Fruit fly (Drosophila melanogaster) whole organism, embryonic: ENCODE results near the gene CG12948.

Source experiments
- Adf1 ChIP-seq: fragments of 200-800 bp; sonication (Bioruptor generic); IDR thresholded peaks from 2 replicates; pipeline ENCODE4 v1.3.6; 2022; ENCODE audit warnings: missing biosample characterization, missing genetic modification characterization
- Blimp-1 ChIP-seq: fragments of 200-800 bp; sonication (Bioruptor generic); optimal IDR thresholded peaks from 3 replicates; lab custom pipeline; 2018; ENCODE audit warnings: missing biosample characterization, missing genetic modification characterization, mild to moderate bottlenecking, moderate library complexity, missing genetic modification reagents
- BtbVII ChIP-seq: fragments of 200-800 bp; sonication (Bioruptor generic); optimal IDR thresholded peaks from 3 replicates; lab custom pipeline; 2017; ENCODE audit warnings: missing biosample characterization, mild to moderate bottlenecking, missing genetic modification characterization
- CG10147 ChIP-seq: fragments of 200-800 bp; sonication (Bioruptor generic); optimal IDR thresholded peaks from 2 replicates; lab custom pipeline; 2019; ENCODE audit warnings: missing biosample characterization, mild to moderate bottlenecking, missing genetic modification characterization, moderate library complexity
- CG10654 ChIP-seq: fragments of 200-800 bp; sonication (Bioruptor generic); optimal IDR thresholded peaks from 2 replicates; lab custom pipeline; 2016; ENCODE audit warnings: missing biosample characterization, missing genetic modification characterization
- CG13287 ChIP-seq: fragments of 200-800 bp; sonication (Bioruptor generic); IDR thresholded peaks from 2 replicates; pipeline ENCODE4 v1.3.6; 2022; ENCODE audit warnings: missing biosample characterization, missing genetic modification characterization; ENCODE audit not compliant: partially characterized antibody
- CG13894 ChIP-seq: fragments of 200-800 bp; sonication (Bioruptor generic); optimal IDR thresholded peaks from 3 replicates; lab custom pipeline; 2018; ENCODE audit warnings: missing biosample characterization, mild to moderate bottlenecking, missing genetic modification characterization, moderate library complexity
- CG15269 ChIP-seq: fragments of 200-800 bp; sonication (Bioruptor generic); optimal IDR thresholded peaks from 2 replicates; lab custom pipeline; 2018; ENCODE audit warnings: missing biosample characterization, mild to moderate bottlenecking, missing genetic modification characterization, moderate library complexity
- CG15514 ChIP-seq: fragments of 200-800 bp; sonication (Bioruptor generic); optimal IDR thresholded peaks from 3 replicates; lab custom pipeline; 2017; ENCODE audit warnings: missing biosample characterization, missing genetic modification characterization, mild to moderate bottlenecking, moderate library complexity, missing genetic modification reagents
- CG15601 ChIP-seq: fragments of 200-800 bp; sonication (Bioruptor generic); optimal IDR thresholded peaks from 3 replicates; lab custom pipeline; 2019; ENCODE audit warnings: missing biosample characterization, mild to moderate bottlenecking, missing genetic modification characterization, moderate library complexity
- CG17385 ChIP-seq: fragments of 200-800 bp; sonication (Bioruptor generic); optimal IDR thresholded peaks from 3 replicates; lab custom pipeline; 2018; ENCODE audit warnings: missing biosample characterization, mild to moderate bottlenecking, missing genetic modification characterization
- CG17829 ChIP-seq: fragments of 200-800 bp; optimal IDR thresholded peaks from 2 replicates; lab custom pipeline; 2019; ENCODE audit warnings: missing biosample characterization, mild to moderate bottlenecking, missing genetic modification characterization, moderate library complexity
- CG18011 ChIP-seq: fragments of 200-800 bp; sonication (Bioruptor generic); optimal IDR thresholded peaks from 2 replicates; lab custom pipeline; 2017; ENCODE audit warnings: missing biosample characterization, missing genetic modification characterization, mild to moderate bottlenecking, moderate library complexity, missing genotype
- CG2678 ChIP-seq: fragments of 200-800 bp; sonication (Bioruptor generic); optimal IDR thresholded peaks from 3 replicates; lab custom pipeline; 2019; ENCODE audit warnings: missing biosample characterization, mild to moderate bottlenecking, missing genetic modification characterization, moderate library complexity
- CG30020 ChIP-seq: fragments of 200-800 bp; optimal IDR thresholded peaks from 2 replicates; lab custom pipeline; 2019; ENCODE audit warnings: missing biosample characterization, mild to moderate bottlenecking, missing genetic modification characterization, moderate library complexity
- CG3838 ChIP-seq: fragments of 200-800 bp; sonication (Bioruptor generic); optimal IDR thresholded peaks from 3 replicates; lab custom pipeline; 2016; ENCODE audit warnings: missing biosample characterization, missing genetic modification characterization
- CG4707 ChIP-seq: fragments of 200-800 bp; sonication (Bioruptor generic); optimal IDR thresholded peaks from 2 replicates; lab custom pipeline; 2018; ENCODE audit warnings: missing biosample characterization, mild to moderate bottlenecking, missing genetic modification characterization, moderate library complexity
- CG6689 ChIP-seq: fragments of 200-800 bp; sonication (Bioruptor generic); IDR thresholded peaks from 2 replicates; pipeline ENCODE4 v1.3.6; 2022; ENCODE audit warnings: missing biosample characterization, missing genetic modification characterization
- CG7745 ChIP-seq: fragments of 200-800 bp; sonication (Bioruptor generic); optimal IDR thresholded peaks from 2 replicates; lab custom pipeline; 2018; ENCODE audit warnings: missing biosample characterization, mild to moderate bottlenecking, missing genetic modification characterization, moderate library complexity
- CG9609 ChIP-seq: fragments of 200-800 bp; sonication (Bioruptor generic); optimal IDR thresholded peaks from 3 replicates; lab custom pipeline; 2016; ENCODE audit warnings: missing biosample characterization, missing genetic modification characterization
- Doc3 ChIP-seq: fragments of 200-800 bp; sonication (Bioruptor generic); IDR thresholded peaks from 3 replicates; pipeline ENCODE4 v1.3.6; 2022; ENCODE audit warnings: missing biosample characterization, missing genetic modification characterization; ENCODE audit not compliant: partially characterized antibody
- Dp ChIP-seq: fragments of 200-800 bp; sonication (Bioruptor generic); optimal IDR thresholded peaks from 2 replicates; lab custom pipeline; 2018; ENCODE audit warnings: missing biosample characterization, mild to moderate bottlenecking, missing genetic modification characterization, moderate library complexity
- Elba2 ChIP-seq: fragments of 200-800 bp; sonication (Bioruptor generic); optimal IDR thresholded peaks from 3 replicates; lab custom pipeline; 2016; ENCODE audit warnings: missing biosample characterization, missing genetic modification characterization
- MBD-R2 ChIP-seq: fragments of 200-800 bp; sonication (Bioruptor generic); IDR thresholded peaks from 2 replicates; pipeline ENCODE4 v1.3.6; 2022; ENCODE audit warnings: missing biosample characterization, missing genetic modification characterization
- Max ChIP-seq: fragments of 200-800 bp; sonication (Bioruptor generic); optimal IDR thresholded peaks from 2 replicates; lab custom pipeline; 2016; ENCODE audit warnings: missing biosample characterization, mild to moderate bottlenecking, missing genetic modification characterization
- Mes4 ChIP-seq: fragments of 200-800 bp; sonication (Bioruptor generic); optimal IDR thresholded peaks from 2 replicates; lab custom pipeline; 2016; ENCODE audit warnings: missing biosample characterization, missing genetic modification characterization
- Neu2 ChIP-seq: fragments of 200-800 bp; sonication (Bioruptor generic); optimal IDR thresholded peaks from 3 replicates; lab custom pipeline; 2016; ENCODE audit warnings: missing biosample characterization, missing genetic modification characterization, borderline replicate concordance
- Stat92E ChIP-seq, 3 experiments: fragments of >200 bp in 2 of 3; fragments of 200-800 bp in 1 of 3; sonication (Bioruptor generic) in 1 of 3; optimal IDR thresholded peaks; 2 replicates each; lab custom pipeline; 2017 to 2019; ENCODE audit warnings: missing biosample characterization in 3 of 3, missing genetic modification characterization in 3 of 3, mild to moderate bottlenecking in 1 of 3, moderate library complexity in 1 of 3
- ac ChIP-seq: fragments of 200-800 bp; sonication (Bioruptor generic); optimal IDR thresholded peaks from 3 replicates; lab custom pipeline; 2017; ENCODE audit warnings: missing biosample characterization, mild to moderate bottlenecking, missing genetic modification characterization
- ap ChIP-seq: fragments of 200-800 bp; sonication (Bioruptor generic); IDR thresholded peaks from 2 replicates; pipeline ENCODE4 v1.3.6; 2022; ENCODE audit warnings: missing biosample characterization, missing genetic modification characterization
- ash1 ChIP-seq: fragments of 200-800 bp; sonication (Bioruptor generic); optimal IDR thresholded peaks from 2 replicates; lab custom pipeline; 2018; ENCODE audit warnings: missing biosample characterization, mild to moderate bottlenecking, missing genetic modification characterization
- bigmax ChIP-seq: fragments of 200-800 bp; sonication (Bioruptor generic); optimal IDR thresholded peaks from 2 replicates; lab custom pipeline; 2018; ENCODE audit warnings: missing biosample characterization, mild to moderate bottlenecking, missing genetic modification characterization
- crol ChIP-seq: fragments of 200-800 bp; sonication (Bioruptor generic); IDR thresholded peaks from 2 replicates; pipeline ENCODE4 v1.3.6; 2022; ENCODE audit warnings: missing biosample characterization, missing genetic modification characterization
- dati ChIP-seq: fragments of 200-800 bp; sonication (Bioruptor generic); IDR thresholded peaks from 2 replicates; pipeline ENCODE4 v1.3.6; 2022; ENCODE audit warnings: missing biosample characterization, missing genetic modification characterization
- fd102C ChIP-seq: fragments of 200-800 bp; sonication (Bioruptor generic); optimal IDR thresholded peaks from 2 replicates; lab custom pipeline; 2018; ENCODE audit warnings: missing biosample characterization, mild to moderate bottlenecking, missing genetic modification characterization, moderate library complexity
- gce ChIP-seq: fragments of 200-800 bp; sonication (Bioruptor generic); IDR thresholded peaks from 3 replicates; pipeline ENCODE4 v1.3.6; 2022; ENCODE audit warnings: missing biosample characterization, missing genetic modification characterization
- gro ChIP-seq: fragments of 200-800 bp; sonication (Bioruptor generic); optimal IDR thresholded peaks from 2 replicates; lab custom pipeline; 2016; ENCODE audit warnings: missing biosample characterization, missing genetic modification characterization
- hb ChIP-seq: fragments of 200-800 bp; sonication (Bioruptor generic); IDR thresholded peaks from 3 replicates; pipeline ENCODE4 v1.3.6; 2022; ENCODE audit warnings: missing biosample characterization, missing genetic modification characterization; ENCODE audit not compliant: partially characterized antibody
- hth ChIP-seq: fragments of >200 bp; optimal IDR thresholded peaks from 2 replicates; lab custom pipeline; 2017; ENCODE audit warnings: inconsistent platforms
- kay ChIP-seq: fragments of 200-800 bp; sonication (Bioruptor generic); optimal IDR thresholded peaks from 2 replicates; lab custom pipeline; 2016; ENCODE audit warnings: missing biosample characterization, missing genetic modification characterization
- lbe ChIP-seq: fragments of 200-800 bp; sonication (Bioruptor generic); optimal IDR thresholded peaks from 2 replicates; lab custom pipeline; 2016; ENCODE audit warnings: missing biosample characterization, mild to moderate bottlenecking, missing genetic modification characterization
- nerfin-1 ChIP-seq: fragments of 200-800 bp; sonication (Bioruptor generic); optimal IDR thresholded peaks from 3 replicates; lab custom pipeline; 2019; ENCODE audit warnings: missing biosample characterization, mild to moderate bottlenecking, missing genetic modification characterization, moderate library complexity
- otp ChIP-seq: fragments of 200-800 bp; sonication (Bioruptor generic); IDR thresholded peaks from 3 replicates; pipeline ENCODE4, ENCODE4 v1.3.6; 2022; ENCODE audit warnings: missing biosample characterization, missing genetic modification characterization
- sna ChIP-seq: fragments of 200-800 bp; sonication (Bioruptor generic); IDR thresholded peaks from 2 replicates; pipeline ENCODE4 v1.3.6; 2022; ENCODE audit warnings: missing biosample characterization, missing genetic modification characterization; ENCODE audit not compliant: partially characterized antibody
- ssp ChIP-seq: fragments of 200-800 bp; sonication (Bioruptor generic); IDR thresholded peaks from 2 replicates; pipeline ENCODE4 v1.3.6; 2022; ENCODE audit warnings: missing biosample characterization, missing genetic modification characterization
- sug ChIP-seq: fragments of 200-800 bp; optimal IDR thresholded peaks from 2 replicates; lab custom pipeline; 2019; ENCODE audit warnings: missing biosample characterization, mild to moderate bottlenecking, missing genetic modification characterization, moderate library complexity
- ttk ChIP-seq: fragments of 200-800 bp; sonication (Bioruptor generic); IDR thresholded peaks from 2 replicates; pipeline ENCODE4 v2.1.2; 2022; ENCODE audit warnings: missing biosample characterization, missing genetic modification characterization
- tx ChIP-seq: fragments of 200-800 bp; sonication (Bioruptor generic); optimal IDR thresholded peaks from 2 replicates; lab custom pipeline; 2016; ENCODE audit warnings: missing biosample characterization, missing genetic modification characterization
- vvl ChIP-seq: fragments of 200-800 bp; sonication (Bioruptor generic); IDR thresholded peaks from 2 replicates; pipeline ENCODE4 v1.3.6; 2022; ENCODE audit warnings: missing biosample characterization, missing genetic modification characterization

Gene CG12948

DNA sequence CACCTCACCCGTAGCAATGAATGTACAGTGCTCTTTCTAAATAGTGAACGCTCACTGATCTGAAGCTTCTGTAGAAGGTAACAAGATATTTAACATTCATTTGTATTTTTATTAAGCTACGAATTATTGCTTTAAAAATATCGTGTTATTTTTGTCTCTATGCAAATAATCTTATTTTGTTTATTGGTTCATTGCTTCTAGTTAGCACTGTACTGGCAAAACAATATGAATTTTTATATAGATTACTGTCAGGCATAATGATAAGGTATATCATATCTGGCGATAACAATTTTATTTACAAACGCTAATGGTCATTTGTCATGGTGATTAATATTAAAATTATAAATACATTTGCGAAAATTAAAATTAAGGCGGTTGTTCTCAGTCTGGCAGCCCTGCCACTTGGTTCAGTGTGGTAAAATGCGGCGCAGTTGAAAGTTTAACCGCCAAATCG, 24.0 kb upstream of the CG12948 start, which contains the start of gene CG9471 (continued):
- TF ChIP-seq CG18011 (GFP tag; lab: Kevin White, UChicago) = peak; percentile 72
- peak; percentile 80 for TF ChIP-seq nerfin-1 (tag; lab: Kevin White, UChicago)
- TF ChIP-seq CG2678 (tag; lab: Kevin White, UChicago) = peak; percentile 95
- peak; percentile 89 for TF ChIP-seq Blimp-1 (GFP tag; lab: Kevin White, UChicago)
- TF ChIP-seq otp (GFP tag; lab: Robert Waterston, UW) = peak; percentile 85; the same call in 2 of the 3 replicates
- peak; percentile 87 for TF ChIP-seq CG13894
- peak; percentile 97 for TF ChIP-seq vvl (GFP tag; lab: Robert Waterston, UW)
- TF ChIP-seq CG17829 (tag; lab: Kevin White, UChicago) = peak; percentile 91
- peak; percentile 95 for TF ChIP-seq CG15269 (tag; lab: Kevin White, UChicago)
- peak; percentile 80 for TF ChIP-seq kay (GFP tag; lab: Kevin White, UChicago)
- peak; percentile 80; the same call in 2 of the 3 replicates for TF ChIP-seq gce (GFP tag; lab: Robert Waterston, UW)
- no peak for TF ChIP-seq hth (lab: Kevin White, UChicago)
- peak; percentile 54 for TF ChIP-seq Elba2 (GFP tag; lab: Kevin White, UChicago)
- TF ChIP-seq Neu2 (GFP tag; lab: Kevin White, UChicago) = peak; percentile 65
- TF ChIP-seq CG4707 (GFP tag; lab: Kevin White, UChicago) = peak; percentile 73
- TF ChIP-seq CG15601 = peak; percentile 87
- peak; percentile 86 for TF ChIP-seq Max (GFP tag; lab: Kevin White, UChicago)
- peak; percentile 58 for TF ChIP-seq CG7745 (tag; lab: Kevin White, UChicago)
- TF ChIP-seq crol (GFP tag; lab: Robert Waterston, UW) = 0 out of 2 replicates have a peak, but pooled peaks have one; percentile 6
- no peak for TF ChIP-seq ash1 (GFP tag; lab: Kevin White, UChicago)
- peak; percentile 96 for TF ChIP-seq lbe (GFP tag; lab: Kevin White, UChicago)
- TF ChIP-seq sna (GFP tag; lab: Robert Waterston, UW) = no peak
- peak; percentile 91 for TF ChIP-seq sug (tag; lab: Kevin White, UChicago)
- TF ChIP-seq CG3838 (GFP tag; lab: Kevin White, UChicago) = peak; percentile 56
- TF ChIP-seq hb (GFP tag; lab: Robert Waterston, UW) = no peak
- TF ChIP-seq tx (GFP tag; lab: Kevin White, UChicago) = peak; percentile 88
- TF ChIP-seq Dp = peak; percentile 90
- peak; percentile 29 for TF ChIP-seq ac (GFP tag; lab: Kevin White, UChicago)
- peak; percentile 89 for TF ChIP-seq CG10654 (GFP tag; lab: Kevin White, UChicago)
- peak; percentile 83 for TF ChIP-seq Mes4
- TF ChIP-seq gro (GFP tag; lab: Kevin White, UChicago) = peak; percentile 89
- TF ChIP-seq ap (GFP tag; lab: Robert Waterston, UW) = peak; percentile 90
- TF ChIP-seq ttk (GFP tag; lab: Robert Waterston, UW) = peak; percentile 87
- TF ChIP-seq CG10147 (GFP tag; lab: Kevin White, UChicago) = peak; percentile 82
- TF ChIP-seq Stat92E (GFP tag; optimal IDR thresholded peaks at IDR 0.05; lab: Kevin White, UChicago) = peak in 1 of 3 experiments; percentile 71
- peak; percentile 30; the same call in 1 of the 2 replicates for TF ChIP-seq CG13287 (GFP tag; lab: Robert Waterston, UW)
- peak; percentile 91 for TF ChIP-seq CG17385 (GFP tag; lab: Kevin White, UChicago)
- peak; percentile 84 for TF ChIP-seq CG9609 (GFP tag; lab: Kevin White, UChicago)
- peak; percentile 81 for TF ChIP-seq dati (GFP tag; lab: Robert Waterston, UW)
- TF ChIP-seq Doc3 (GFP tag; lab: Robert Waterston, UW) = no peak
- TF ChIP-seq BtbVII = peak; percentile 89
- peak; percentile 71 for TF ChIP-seq Adf1 (GFP tag; lab: Robert Waterston, UW)
- TF ChIP-seq fd102C (GFP tag; lab: Kevin White, UChicago) = peak; percentile 57
- TF ChIP-seq ssp (GFP tag; lab: Robert Waterston, UW) = peak; percentile 77
- TF ChIP-seq CG15514 (GFP tag; lab: Kevin White, UChicago) = peak; percentile 87
- peak; percentile 94 for TF ChIP-seq CG6689 (GFP tag; lab: Robert Waterston, UW)
- peak; percentile 1 for TF ChIP-seq bigmax (GFP tag; lab: Kevin White, UChicago)
- TF ChIP-seq CG30020 (tag; lab: Kevin White, UChicago) = peak; percentile 51
- TF ChIP-seq MBD-R2 = peak; percentile 79
